Worm (Caenorhabditis elegans) whole organism, L4 larva: Measurements from ENCODE around the gene C34E10.12.

ENCODE experiments used
- attf-4 ChIP-seq: sonication (generic microtip); optimal IDR thresholded peaks from 3 replicates; lab custom pipeline; 2017; ENCODE audit warnings: missing biosample characterization, missing genetic modification characterization
- egl-27 ChIP-seq: sonication (generic microtip); optimal IDR thresholded peaks from 3 replicates; lab custom pipeline; 2017; ENCODE audit warnings: missing biosample characterization, missing genetic modification reagents, missing genetic modification characterization
- fkh-10 ChIP-seq: fragments of 150-350 bp; optimal IDR thresholded peaks from 2 replicates; lab custom pipeline; 2014; ENCODE audit warnings: missing biosample characterization, missing genetic modification reagents, missing genetic modification characterization
- fos-1 ChIP-seq: fragments of 150-350 bp; optimal IDR thresholded peaks from 2 replicates; lab custom pipeline; 2014; ENCODE audit warnings: missing biosample characterization, missing genetic modification characterization
- lin-13 ChIP-seq: fragments of 150-350 bp; optimal IDR thresholded peaks from 2 replicates; lab custom pipeline; 2014; ENCODE audit warnings: missing biosample characterization, missing genetic modification reagents, missing genetic modification characterization
- madf-9 ChIP-seq: fragments of 200-800 bp; sonication (Bioruptor generic); conservative IDR thresholded peaks from 2 replicates; pipeline ENCODE4 v1.3.6; 2022; ENCODE audit warnings: missing genetic modification reagents, missing genetic modification characterization, missing compliant biosample characterization
- mdl-1 ChIP-seq, 2 experiments: fragments of 150-350 bp in 1 of 2; sonication (generic microtip) in 1 of 2; optimal IDR thresholded peaks; 2 replicates each; lab custom pipeline; 2014 to 2017; ENCODE audit warnings: missing biosample characterization in 2 of 2, missing genetic modification characterization in 2 of 2
- mep-1 ChIP-seq: fragments of 150-350 bp; sonication (generic microtip); optimal IDR thresholded peaks from 3 replicates; lab custom pipeline; 2014; ENCODE audit warnings: missing biosample characterization, missing genetic modification characterization
- saeg-2 ChIP-seq: fragments of 200-800 bp; sonication (Bioruptor generic); IDR thresholded peaks from 2 replicates; pipeline ENCODE4 v1.3.6; 2022; ENCODE audit warnings: missing genetic modification reagents, missing genetic modification characterization, missing compliant biosample characterization

- TF ChIP-seq madf-9 (GFP tag; lab: Robert Waterston, UW) (0 out of 2 replicates have a peak, but pooled peaks have one; percentile 18), fos-1 (tag; lab: Kevin White, UChicago) (no peak), egl-27 (tag; lab: Kevin White, UChicago) (no peak), mdl-1 (tag; optimal IDR thresholded peaks at IDR 0.05; lab: Kevin White, UChicago) (no peak), attf-4 (no peak), mep-1 (tag; lab: Kevin White, UChicago) (peak; percentile 14), fkh-10 (GFP tag; lab: Kevin White, UChicago) (no peak), lin-13 (GFP tag; lab: Kevin White, UChicago) (no peak), saeg-2 (GFP tag; lab: Robert Waterston, UW) (no peak)
Observed at ce11 chrIII:5224908-5225307, 2.8 kb downstream of the C34E10.12 start.
